Worm (Caenorhabditis elegans) whole organism, L4/young adult: ENCODE measurements around the gene oxi-1.

Source experiments
- W03F9.2 ChIP-seq: fragments of 150-350 bp; optimal IDR thresholded peaks from 2 replicates; lab custom pipeline; 2014; ENCODE audit warnings: missing biosample characterization, missing genetic modification characterization
- him-1 ChIP-seq: sonication (generic microtip); optimal IDR thresholded peaks from 2 replicates; lab custom pipeline; 2016; ENCODE audit warnings: missing genotype, missing genetic modification reagents, missing genetic modification characterization, missing compliant biosample characterization

DNA sequence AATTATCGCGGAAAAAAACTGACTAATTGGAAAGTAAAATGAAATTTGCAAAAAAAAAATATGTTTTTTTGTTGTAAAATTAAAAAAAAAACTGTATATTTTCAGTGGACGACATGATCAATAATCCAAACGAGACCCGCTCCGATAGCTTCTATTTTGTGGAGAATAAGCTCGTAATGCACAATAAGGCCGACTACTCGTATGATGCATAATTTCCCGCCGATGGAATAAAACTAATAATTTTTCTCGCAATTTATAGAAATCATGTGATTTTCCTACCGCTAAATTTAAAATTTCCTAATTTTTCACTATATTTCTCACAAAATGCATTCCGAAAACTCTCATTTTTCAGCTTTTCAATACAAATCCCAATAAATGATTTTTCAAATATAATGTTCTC lies 50.5 kb downstream of the oxi-1 start:
- no peak for TF ChIP-seq him-1 (tag; lab: Kevin White, UChicago)
- no peak for TF ChIP-seq W03F9.2 (tag; lab: Kevin White, UChicago)
